Fruit fly (Drosophila melanogaster) whole organism, embryonic: ENCODE results near the gene CG2256.

Source experiments
- Bdp1 ChIP-seq: fragments of 200-800 bp; sonication (Bioruptor generic); optimal IDR thresholded peaks from 3 replicates; lab custom pipeline; 2016; ENCODE audit warnings: missing biosample characterization, missing genetic modification characterization
- CG10959 ChIP-seq: fragments of 200-800 bp; sonication (Bioruptor generic); IDR thresholded peaks from 2 replicates; pipeline ENCODE4 v1.3.6; 2022; ENCODE audit warnings: missing biosample characterization, missing genetic modification characterization
- CG11560 ChIP-seq: fragments of 200-800 bp; sonication (Bioruptor generic); IDR thresholded peaks from 3 replicates; pipeline ENCODE4 v1.3.6; 2022; ENCODE audit warnings: missing biosample characterization, missing genetic modification characterization
- CG1603 ChIP-seq: fragments of 200-800 bp; sonication (Bioruptor generic); optimal IDR thresholded peaks from 2 replicates; lab custom pipeline; 2019; ENCODE audit warnings: missing biosample characterization, mild to moderate bottlenecking, missing genetic modification characterization, moderate library complexity
- CG2889 ChIP-seq: fragments of 200-800 bp; sonication (Bioruptor generic); IDR thresholded peaks from 3 replicates; pipeline ENCODE4 v1.3.6; 2022; ENCODE audit warnings: missing biosample characterization, missing genetic modification characterization
- CG3065 ChIP-seq: fragments of 200-800 bp; sonication (Bioruptor generic); optimal IDR thresholded peaks from 2 replicates; lab custom pipeline; 2016; ENCODE audit warnings: missing biosample characterization, missing genetic modification characterization
- CG5180 ChIP-seq: fragments of 200-800 bp; sonication (Bioruptor generic); optimal IDR thresholded peaks from 3 replicates; lab custom pipeline; 2017; ENCODE audit warnings: missing biosample characterization, missing genetic modification characterization, mild to moderate bottlenecking, moderate library complexity, missing genetic modification reagents
- CG6683 ChIP-seq: fragments of 200-800 bp; sonication (Bioruptor generic); optimal IDR thresholded peaks from 2 replicates; lab custom pipeline; 2017; ENCODE audit warnings: missing biosample characterization, mild to moderate bottlenecking, missing genetic modification characterization, missing genetic modification reagents
- CG6854 ChIP-seq: fragments of 200-800 bp; sonication (Bioruptor generic); optimal IDR thresholded peaks from 3 replicates; lab custom pipeline; 2017; ENCODE audit warnings: missing biosample characterization, mild to moderate bottlenecking, missing genetic modification characterization
- CG7271 ChIP-seq: fragments of 200-800 bp; sonication (Bioruptor generic); optimal IDR thresholded peaks from 2 replicates; lab custom pipeline; 2018; ENCODE audit warnings: missing biosample characterization, mild to moderate bottlenecking, missing genetic modification characterization, moderate library complexity
- CG8281 ChIP-seq: fragments of 200-800 bp; sonication (Bioruptor generic); optimal IDR thresholded peaks from 2 replicates; lab custom pipeline; 2018; ENCODE audit warnings: missing biosample characterization, mild to moderate bottlenecking, missing genetic modification characterization, moderate library complexity
- CG9797 ChIP-seq: fragments of 200-800 bp; sonication (Bioruptor generic); optimal IDR thresholded peaks from 3 replicates; lab custom pipeline; 2018; ENCODE audit warnings: missing biosample characterization, mild to moderate bottlenecking, missing genetic modification characterization
- CG9817 ChIP-seq: fragments of 200-800 bp; sonication (Bioruptor generic); optimal IDR thresholded peaks from 2 replicates; lab custom pipeline; 2018; ENCODE audit warnings: missing biosample characterization, mild to moderate bottlenecking, missing genetic modification characterization, moderate library complexity
- CoRest ChIP-seq: fragments of 200-800 bp; sonication (Bioruptor generic); optimal IDR thresholded peaks from 3 replicates; lab custom pipeline; 2018; ENCODE audit warnings: missing biosample characterization, mild to moderate bottlenecking, missing genetic modification characterization, moderate library complexity
- Deaf1 ChIP-seq: fragments of 200-800 bp; optimal IDR thresholded peaks from 3 replicates; lab custom pipeline; 2019; ENCODE audit warnings: missing biosample characterization, mild to moderate bottlenecking, missing genetic modification characterization, moderate library complexity
- Fer3 ChIP-seq: fragments of 200-800 bp; sonication (Bioruptor generic); optimal IDR thresholded peaks from 2 replicates; lab custom pipeline; 2018; ENCODE audit warnings: missing biosample characterization, mild to moderate bottlenecking, missing genetic modification characterization, moderate library complexity
- Gug ChIP-seq: fragments of 200-800 bp; sonication (Bioruptor generic); IDR thresholded peaks from 4 replicates; pipeline ENCODE4 v1.3.6; 2022; ENCODE audit warnings: missing biosample characterization, missing genetic modification characterization
- H2.0 ChIP-seq: fragments of 200-800 bp; sonication (Bioruptor generic); IDR thresholded peaks from 2 replicates; pipeline ENCODE4 v1.3.6; 2022; ENCODE audit warnings: missing biosample characterization, missing genetic modification characterization
- HHEX ChIP-seq: fragments of 200-800 bp; sonication (Bioruptor generic); optimal IDR thresholded peaks from 3 replicates; lab custom pipeline; 2017; ENCODE audit warnings: missing biosample characterization, mild to moderate bottlenecking, missing genetic modification characterization, missing genetic modification reagents
- HLHmδ ChIP-seq: fragments of 200-800 bp; sonication (Bioruptor generic); optimal IDR thresholded peaks from 2 replicates; lab custom pipeline; 2018; ENCODE audit warnings: missing biosample characterization, mild to moderate bottlenecking, missing genetic modification characterization, moderate library complexity
- MBD-R2 ChIP-seq: fragments of 200-800 bp; sonication (Bioruptor generic); IDR thresholded peaks from 2 replicates; pipeline ENCODE4 v1.3.6; 2022; ENCODE audit warnings: missing biosample characterization, missing genetic modification characterization
- MTF-1 ChIP-seq: fragments of 200-800 bp; sonication (Bioruptor generic); optimal IDR thresholded peaks from 2 replicates; lab custom pipeline; 2018; ENCODE audit warnings: missing biosample characterization, mild to moderate bottlenecking, missing genetic modification characterization, borderline replicate concordance
- Med ChIP-seq: fragments of 200-800 bp; sonication (Bioruptor generic); peaks from one replicate; lab custom pipeline; 2016; ENCODE audit warnings: missing biosample characterization, missing genetic modification characterization, mild to moderate bottlenecking, inconsistent platforms, moderate library complexity
- Nf-YB ChIP-seq: fragments of 200-800 bp; sonication (Bioruptor generic); optimal IDR thresholded peaks from 3 replicates; lab custom pipeline; 2019; ENCODE audit warnings: missing biosample characterization, mild to moderate bottlenecking, missing genetic modification characterization, moderate library complexity
- Oaz ChIP-seq: fragments of 200-800 bp; sonication (Bioruptor generic); IDR thresholded peaks from 2 replicates; pipeline ENCODE4 v1.3.6; 2022; ENCODE audit warnings: missing biosample characterization, missing genetic modification characterization
- Opbp ChIP-seq: fragments of 200-800 bp; sonication (Bioruptor generic); IDR thresholded peaks from 3 replicates; pipeline ENCODE4 v1.3.6; 2022; ENCODE audit warnings: missing biosample characterization, missing genetic modification characterization; ENCODE audit not compliant: partially characterized antibody
- Scr ChIP-seq: fragments of 200-800 bp; sonication (Bioruptor generic); IDR thresholded peaks from 2 replicates; pipeline ENCODE4 v1.3.6; 2022; ENCODE audit warnings: missing biosample characterization, missing genetic modification characterization; ENCODE audit not compliant: partially characterized antibody
- Ssrp ChIP-seq: fragments of 200-800 bp; sonication (Bioruptor generic); optimal IDR thresholded peaks from 2 replicates; lab custom pipeline; 2018; ENCODE audit warnings: missing biosample characterization, mild to moderate bottlenecking, missing genetic modification characterization, moderate library complexity
- aop ChIP-seq: fragments of 200-800 bp; sonication (Bioruptor generic); IDR thresholded peaks from 2 replicates; pipeline ENCODE4 v1.3.6; 2022; ENCODE audit warnings: missing biosample characterization, missing genetic modification characterization
- ato ChIP-seq: fragments of 200-800 bp; sonication (Bioruptor generic); IDR thresholded peaks from 2 replicates; pipeline ENCODE4 v1.3.6; 2022; ENCODE audit warnings: missing biosample characterization, missing genetic modification characterization; ENCODE audit not compliant: partially characterized antibody
- bab2 ChIP-seq: fragments of 200-800 bp; sonication (Bioruptor generic); optimal IDR thresholded peaks from 2 replicates; lab custom pipeline; 2016; ENCODE audit warnings: missing biosample characterization, missing genetic modification characterization
- br ChIP-seq: fragments of >200 bp; optimal IDR thresholded peaks from 2 replicates; lab custom pipeline; 2017
- btn ChIP-seq: fragments of 200-800 bp; sonication (Bioruptor generic); optimal IDR thresholded peaks from 2 replicates; lab custom pipeline; 2016; ENCODE audit warnings: missing biosample characterization, missing genetic modification characterization
- crol ChIP-seq: fragments of 200-800 bp; sonication (Bioruptor generic); IDR thresholded peaks from 2 replicates; pipeline ENCODE4 v1.3.6; 2022; ENCODE audit warnings: missing biosample characterization, missing genetic modification characterization
- eve ChIP-seq, 2 experiments: fragments of >200 bp; optimal IDR thresholded peaks; 2 replicates each; lab custom pipeline; 2017; ENCODE audit warnings: missing biosample characterization in 2 of 2, missing genetic modification characterization in 2 of 2
- fd3F ChIP-seq: fragments of 200-800 bp; sonication (Bioruptor generic); optimal IDR thresholded peaks from 2 replicates; lab custom pipeline; 2018; ENCODE audit warnings: missing biosample characterization, mild to moderate bottlenecking, missing genetic modification characterization, moderate library complexity
- ftz-f1 ChIP-seq: fragments of 200-800 bp; sonication (Bioruptor generic); optimal IDR thresholded peaks from 2 replicates; lab custom pipeline; 2016; ENCODE audit warnings: missing biosample characterization, missing genetic modification characterization
- her ChIP-seq: fragments of 200-800 bp; sonication (Bioruptor generic); optimal IDR thresholded peaks from 2 replicates; lab custom pipeline; 2016; ENCODE audit warnings: missing biosample characterization, missing genetic modification characterization
- ind ChIP-seq: fragments of 200-800 bp; sonication (Bioruptor generic); optimal IDR thresholded peaks from 3 replicates; lab custom pipeline; 2016; ENCODE audit warnings: missing biosample characterization, missing genetic modification characterization
- jing ChIP-seq: fragments of 200-800 bp; sonication (Bioruptor generic); optimal IDR thresholded peaks from 2 replicates; lab custom pipeline; 2018; ENCODE audit warnings: missing biosample characterization, mild to moderate bottlenecking, missing genetic modification characterization
- lmd ChIP-seq: fragments of 200-800 bp; sonication (Bioruptor generic); IDR thresholded peaks from 2 replicates; pipeline ENCODE4 v1.3.6; 2022; ENCODE audit warnings: missing biosample characterization, missing genetic modification characterization
- mld ChIP-seq: fragments of 200-800 bp; sonication (Bioruptor generic); IDR thresholded peaks from 3 replicates; pipeline ENCODE4 v1.3.6; 2022; ENCODE audit warnings: missing biosample characterization, missing genetic modification characterization; ENCODE audit not compliant: partially characterized antibody
- org-1 ChIP-seq: fragments of 200-800 bp; sonication (Bioruptor generic); optimal IDR thresholded peaks from 2 replicates; lab custom pipeline; 2017; ENCODE audit warnings: missing biosample characterization, missing genetic modification characterization
- pzg ChIP-seq: fragments of 200-800 bp; sonication (Bioruptor generic); optimal IDR thresholded peaks from 3 replicates; lab custom pipeline; 2018; ENCODE audit warnings: missing biosample characterization, mild to moderate bottlenecking, missing genetic modification characterization, moderate library complexity
- salm ChIP-seq: fragments of 200-800 bp; sonication (Bioruptor generic); optimal IDR thresholded peaks from 2 replicates; lab custom pipeline; 2018; ENCODE audit warnings: missing biosample characterization, mild to moderate bottlenecking, missing genetic modification characterization
- ssp ChIP-seq: fragments of 200-800 bp; sonication (Bioruptor generic); IDR thresholded peaks from 2 replicates; pipeline ENCODE4 v1.3.6; 2022; ENCODE audit warnings: missing biosample characterization, missing genetic modification characterization
- stc ChIP-seq: fragments of 200-800 bp; sonication (Bioruptor generic); IDR thresholded peaks from 2 replicates; pipeline ENCODE4 v1.3.6; 2022; ENCODE audit warnings: missing biosample characterization, missing genetic modification characterization
- stwl ChIP-seq: fragments of 200-800 bp; sonication (Bioruptor generic); optimal IDR thresholded peaks from 3 replicates; lab custom pipeline; 2018; ENCODE audit warnings: missing biosample characterization, mild to moderate bottlenecking, missing genetic modification characterization, moderate library complexity
- tio ChIP-seq: fragments of 200-800 bp; sonication (Bioruptor generic); optimal IDR thresholded peaks from 2 replicates; lab custom pipeline; 2017; ENCODE audit warnings: missing biosample characterization, missing genetic modification characterization, inconsistent platforms
- twi ChIP-seq: fragments of 200-800 bp; optimal IDR thresholded peaks from 2 replicates; lab custom pipeline; 2019; ENCODE audit warnings: missing biosample characterization, mild to moderate bottlenecking, missing genetic modification characterization, moderate library complexity
- zfh1 ChIP-seq: fragments of 200-800 bp; sonication (Bioruptor generic); IDR thresholded peaks from 3 replicates; pipeline ENCODE4 v1.3.6; 2022; ENCODE audit warnings: missing biosample characterization, missing genetic modification characterization

Gene CG2256

dm6 chrX:8125224-8125649 lies 38.2 kb upstream of the CG2256 start (continued):
- TF ChIP-seq CG7271 (tag; lab: Kevin White, UChicago) (no peak), CG9817 (tag; lab: Kevin White, UChicago) (no peak), crol (GFP tag; lab: Robert Waterston, UW) (no peak), org-1 (no peak), Med (GFP tag; lab: Kevin White, UChicago) (peak; percentile 65), pzg (GFP tag; lab: Kevin White, UChicago) (no peak), btn (no peak), lmd (peak; percentile 45; the same call in 1 of the 2 replicates), Scr (no peak), jing (no peak), CG2889 (GFP tag; lab: Robert Waterston, UW) (no peak), tio (no peak), Ssrp (tag; lab: Kevin White, UChicago) (peak; percentile 74), fd3F (GFP tag; lab: Kevin White, UChicago) (no peak), Deaf1 (tag; lab: Kevin White, UChicago) (no peak), zfh1 (0 out of 3 replicates have a peak, but pooled peaks have one; percentile 46), ftz-f1 (no peak), MTF-1 (GFP tag; lab: Kevin White, UChicago) (no peak), mld (GFP tag; lab: Robert Waterston, UW) (no peak), CG6683 (no peak), bab2 (GFP tag; lab: Kevin White, UChicago) (no peak), salm (tag; lab: Kevin White, UChicago) (peak; percentile 22), Gug (GFP tag; lab: Robert Waterston, UW) (peak; percentile 34; the same call in 1 of the 4 replicates), CG1603 (tag; lab: Kevin White, UChicago) (no peak), CG10959 (no peak), CG3065 (GFP tag; lab: Kevin White, UChicago) (no peak), stwl (no peak), H2.0 (GFP tag; lab: Robert Waterston, UW) (no peak), MBD-R2 (no peak), CG11560 (no peak), Bdp1 (no peak), twi (no peak), ssp (GFP tag; lab: Robert Waterston, UW) (no peak), br (no peak), CG9797 (GFP tag; lab: Kevin White, UChicago) (no peak), CG8281 (tag; lab: Kevin White, UChicago) (no peak), ato (GFP tag; lab: Robert Waterston, UW) (no peak), HHEX (GFP tag; lab: Kevin White, UChicago) (peak; percentile 26), aop (GFP tag; lab: Robert Waterston, UW) (no peak), her (GFP tag; lab: Kevin White, UChicago) (no peak), Nf-YB (GFP tag; lab: Kevin White, UChicago) (peak; percentile 15), Oaz (GFP tag; lab: Robert Waterston, UW) (no peak), CoRest (tag; lab: Kevin White, UChicago) (peak; percentile 61), HLHmδ (GFP tag; lab: Kevin White, UChicago) (no peak), ind (GFP tag; lab: Kevin White, UChicago) (peak; percentile 49), stc (peak; percentile 54; the same call in 1 of the 2 replicates), CG6854 (GFP tag; lab: Kevin White, UChicago) (no peak), CG5180 (GFP tag; lab: Kevin White, UChicago) (peak; percentile 11), Opbp (no peak), Fer3 (tag; lab: Kevin White, UChicago) (no peak), eve (GFP tag; optimal IDR thresholded peaks at IDR 0.05; lab: Kevin White, UChicago) (no peak)
